Worm (Caenorhabditis elegans): ENCODE data around the gene ZK1240.8.

Gene ZK1240.8

ce11 chrII:2328963-2329442 lies at the start of gene ZK1240.8, which contains the start of gene ZK1240.1:
Gene ZK1240.8 (minus strand): TSS chrII:2329063.
Gene ZK1240.1 (plus strand): TSS chrII:2329392.
- no peak for TF ChIP-seq Y55F3AM.14 (GFP tag; optimal IDR thresholded peaks at IDR 0.05)
- no peak for TF ChIP-seq alr-1 (tag; optimal IDR thresholded peaks at IDR 0.05)
- no peak for TF ChIP-seq peb-1 (tag; optimal IDR thresholded peaks at IDR 0.05)
- no peak for TF ChIP-seq ceh-16 (tag; optimal IDR thresholded peaks at IDR 0.05)
- TF ChIP-seq ztf-1 (GFP tag; conservative IDR thresholded peaks at IDR 0.05), result no peak

- TF ChIP-seq snpc-4 (tag; optimal IDR thresholded peaks at IDR 0.05) (no peak), alr-1 (tag; optimal IDR thresholded peaks at IDR 0.05) (no peak), dmd-4 (tag; optimal IDR thresholded peaks at IDR 0.05) (no peak), egl-27 (tag; optimal IDR thresholded peaks at IDR 0.05) (peak; percentile 97), mdl-1 (tag; optimal IDR thresholded peaks at IDR 0.05) (peak in 1 of 2 experiments; percentile 20), unc-39 (tag; optimal IDR thresholded peaks at IDR 0.05) (no peak), nhr-21 (tag; optimal IDR thresholded peaks at IDR 0.05) (peak; percentile 5), sma-9 (GFP tag; optimal IDR thresholded peaks at IDR 0.05) (peak; percentile 79), sma-9 (tag; optimal IDR thresholded peaks at IDR 0.05) (no peak), Y55F3AM.14 (GFP tag; optimal IDR thresholded peaks at IDR 0.05) (peak; percentile 31), F13H6.1 (tag; optimal IDR thresholded peaks at IDR 0.05) (peak; percentile 67), fos-1 (tag; optimal IDR thresholded peaks at IDR 0.05) (peak; percentile 94), gmeb-1 (tag; optimal IDR thresholded peaks at IDR 0.05) (peak; percentile 54), lsy-2 (tag; optimal IDR thresholded peaks at IDR 0.05) (peak; percentile 31 to 81), skn-1 (tag; optimal IDR thresholded peaks at IDR 0.05) (peak; percentile 18), crh-2 (tag; optimal IDR thresholded peaks at IDR 0.05) (peak; percentile 88), sma-3 (GFP tag; optimal IDR thresholded peaks at IDR 0.05) (peak; percentile 94), nhr-11 (tag; optimal IDR thresholded peaks at IDR 0.05) (no peak)
Observed at ce11 chrII:2378465-2379009, 49.7 kb upstream of the ZK1240.8 start.

DNA sequence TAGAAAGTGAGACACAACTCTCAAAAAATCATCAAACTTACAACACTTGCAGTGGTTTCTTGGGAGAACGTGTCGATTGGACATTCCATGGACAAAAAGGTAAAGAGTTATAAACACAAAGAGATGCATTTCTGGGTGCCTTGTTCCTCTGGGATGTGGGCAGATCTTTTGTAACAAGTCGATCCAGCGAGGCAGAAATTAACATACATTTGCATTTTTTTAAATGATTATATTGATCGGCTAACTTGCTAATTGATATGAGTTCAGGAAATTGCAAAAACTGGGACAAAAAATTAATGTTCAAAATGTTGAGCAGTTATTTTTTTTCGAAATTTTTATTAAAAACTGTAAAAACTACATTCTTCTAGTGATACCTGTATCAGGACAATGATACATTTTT lies 48.9 kb upstream of the ZK1240.8 start, which contains the start of gene F16G10.6:
TSS of gene F16G10.6 (minus strand) at position 101 of the 400 bp plus-strand sequence.
- TF ChIP-seq lsy-2 (tag; optimal IDR thresholded peaks at IDR 0.05) (no peak), nhr-23 (tag; optimal IDR thresholded peaks at IDR 0.05) (no peak), nhr-11 (tag; optimal IDR thresholded peaks at IDR 0.05) (no peak), blmp-1 (tag; optimal IDR thresholded peaks at IDR 0.05; ENCODE audit: insufficient read depth) (no peak), alr-1 (tag; optimal IDR thresholded peaks at IDR 0.05) (no peak), elt-3 (tag; optimal IDR thresholded peaks at IDR 0.05) (no peak), R02D3.7 (tag; optimal IDR thresholded peaks at IDR 0.05) (no peak), nhr-21 (tag; optimal IDR thresholded peaks at IDR 0.05) (no peak), egl-27 (tag; optimal IDR thresholded peaks at IDR 0.05) (no peak), lin-11 (tag; optimal IDR thresholded peaks at IDR 0.05) (no peak), unc-62 (GFP tag; optimal IDR thresholded peaks at IDR 0.05) (no peak), nhr-25 (tag; optimal IDR thresholded peaks at IDR 0.05) (no peak), nhr-10 (tag; optimal IDR thresholded peaks at IDR 0.05) (no peak), C34F6.9 (tag; optimal IDR thresholded peaks at IDR 0.05) (no peak), ZK546.5 (tag; optimal IDR thresholded peaks at IDR 0.05) (no peak), F13H6.1 (tag; optimal IDR thresholded peaks at IDR 0.05) (no peak), sem-4 (tag; optimal IDR thresholded peaks at IDR 0.05) (no peak)

- TF ChIP-seq F13H6.1 (tag; optimal IDR thresholded peaks at IDR 0.05), result no peak
- TF ChIP-seq nhr-23 (tag; optimal IDR thresholded peaks at IDR 0.05), result no peak
- no peak for TF ChIP-seq nhr-21 (tag; optimal IDR thresholded peaks at IDR 0.05)
- no peak for TF ChIP-seq nhr-10 (tag; optimal IDR thresholded peaks at IDR 0.05)
- no peak for TF ChIP-seq lin-39 (tag; optimal IDR thresholded peaks at IDR 0.05)
- no peak for TF ChIP-seq ztf-4 (tag; optimal IDR thresholded peaks at IDR 0.05)
- no peak for TF ChIP-seq crh-2 (tag; optimal IDR thresholded peaks at IDR 0.05)
- TF ChIP-seq sma-3 (GFP tag; optimal IDR thresholded peaks at IDR 0.05), result no peak
- no peak for TF ChIP-seq C34F6.9 (tag; optimal IDR thresholded peaks at IDR 0.05)
- TF ChIP-seq unc-39 (tag; optimal IDR thresholded peaks at IDR 0.05), result no peak
- TF ChIP-seq unc-55 (GFP tag; optimal IDR thresholded peaks at IDR 0.05), result no peak
- no peak for TF ChIP-seq mdl-1 (tag; optimal IDR thresholded peaks at IDR 0.05)
- no peak for TF ChIP-seq nhr-11 (tag; optimal IDR thresholded peaks at IDR 0.05)
- no peak for TF ChIP-seq elt-3 (tag; optimal IDR thresholded peaks at IDR 0.05)
- no peak for TF ChIP-seq R02D3.7 (tag; optimal IDR thresholded peaks at IDR 0.05)
- no peak for TF ChIP-seq nhr-25 (tag; optimal IDR thresholded peaks at IDR 0.05)
- no peak for TF ChIP-seq nhr-12 (tag; optimal IDR thresholded peaks at IDR 0.05)
- TF ChIP-seq aly-2 (tag; optimal IDR thresholded peaks at IDR 0.05), result no peak
Observed at ce11 chrII:2374973-2375372, 46.1 kb upstream of the ZK1240.8 start, which contains the start of gene F16G10.2. Gene F16G10.2 (plus strand): TSS chrII:2375273.

Measured in whole organism, L2 larva.